Worm (Caenorhabditis elegans) whole organism, young adult: Measurements from ENCODE around the gene C28D4.5.

Experiments used
- B0261.1 ChIP-seq: sonication (generic microtip); optimal IDR thresholded peaks from 2 replicates; lab custom pipeline; 2016; ENCODE audit warnings: mild to moderate bottlenecking, missing genetic modification characterization, moderate library complexity, missing compliant biosample characterization
- F52B5.7 ChIP-seq: sonication (generic microtip); optimal IDR thresholded peaks from 2 replicates; lab custom pipeline; 2016; ENCODE audit warnings: mild to moderate bottlenecking, missing genetic modification characterization, missing compliant biosample characterization
- T07F8.4 ChIP-seq: sonication (generic microtip); optimal IDR thresholded peaks from 2 replicates; lab custom pipeline; 2016; ENCODE audit warnings: mild to moderate bottlenecking, missing genetic modification characterization, moderate library complexity, missing compliant biosample characterization
- T26A5.8 ChIP-seq: sonication (generic microtip); optimal IDR thresholded peaks from 2 replicates; lab custom pipeline; 2016; ENCODE audit warnings: missing genetic modification characterization, missing compliant biosample characterization
- attf-5 ChIP-seq: fragments of 200-800 bp; sonication (Bioruptor generic); optimal IDR thresholded peaks from 2 replicates; lab custom pipeline; 2018; ENCODE audit warnings: mild to moderate bottlenecking, missing genetic modification characterization, missing compliant biosample characterization
- bed-1 ChIP-seq: fragments of 200-800 bp; sonication (Bioruptor generic); IDR thresholded peaks from 2 replicates; pipeline ENCODE4 v1.3.6; 2022; ENCODE audit warnings: missing genetic modification reagents, missing genetic modification characterization, missing compliant biosample characterization
- bed-2 ChIP-seq: fragments of 200-800 bp; sonication (Bioruptor generic); IDR thresholded peaks from 2 replicates; pipeline ENCODE4 v1.3.6; 2022; ENCODE audit warnings: missing genetic modification reagents, missing genetic modification characterization, missing compliant biosample characterization
- ccch-3 ChIP-seq: fragments of 200-800 bp; sonication (Bioruptor generic); optimal IDR thresholded peaks from 2 replicates; lab custom pipeline; 2018; ENCODE audit warnings: mild to moderate bottlenecking, missing genetic modification characterization, missing compliant biosample characterization
- ceh-40 ChIP-seq: fragments of 200-800 bp; sonication (Bioruptor generic); IDR thresholded peaks from 2 replicates; pipeline ENCODE4 v1.3.6; 2022; ENCODE audit warnings: missing genetic modification characterization, missing compliant biosample characterization
- ceh-91 ChIP-seq: fragments of 200-800 bp; sonication (Bioruptor generic); IDR thresholded peaks from 2 replicates; pipeline ENCODE4 v1.3.6; 2022; ENCODE audit warnings: missing genetic modification reagents, missing genetic modification characterization, missing compliant biosample characterization
- dox-1 ChIP-seq: fragments of 200-800 bp; sonication (Bioruptor generic); IDR thresholded peaks from 2 replicates; pipeline ENCODE4 v1.3.6; 2022; ENCODE audit warnings: missing genetic modification reagents, missing genetic modification characterization, missing compliant biosample characterization
- dpff-1 ChIP-seq: sonication (generic microtip); optimal IDR thresholded peaks from 2 replicates; lab custom pipeline; 2017; ENCODE audit warnings: mild to moderate bottlenecking, missing genetic modification characterization, missing compliant biosample characterization
- dpl-1 ChIP-seq: fragments of 150-350 bp; optimal IDR thresholded peaks from 2 replicates; lab custom pipeline; 2014; ENCODE audit warnings: missing biosample characterization, missing genetic modification reagents, missing genetic modification characterization
- egl-44 ChIP-seq: fragments of 200-800 bp; sonication (Bioruptor generic); IDR thresholded peaks from 2 replicates; pipeline ENCODE4 v1.3.6; 2022; ENCODE audit warnings: missing genetic modification reagents, missing genetic modification characterization, missing compliant biosample characterization
- him-1 ChIP-seq: sonication (generic microtip); optimal IDR thresholded peaks from 2 replicates; lab custom pipeline; 2016; ENCODE audit warnings: missing genotype, missing genetic modification reagents, missing genetic modification characterization, missing compliant biosample characterization
- hlh-12 ChIP-seq: sonication (generic microtip); optimal IDR thresholded peaks from 2 replicates; lab custom pipeline; 2016; ENCODE audit warnings: missing genetic modification characterization, missing compliant biosample characterization
- hmg-1.2 ChIP-seq: fragments of 200-800 bp; sonication (Bioruptor generic); IDR thresholded peaks from 2 replicates; pipeline ENCODE4 v1.3.6; 2022; ENCODE audit warnings: missing genetic modification reagents, missing genetic modification characterization, missing compliant biosample characterization
- hrde-1 ChIP-seq: sonication (generic microtip); optimal IDR thresholded peaks from 2 replicates; lab custom pipeline; 2016; ENCODE audit warnings: missing genetic modification characterization, mild to moderate bottlenecking, missing compliant biosample characterization, moderate library complexity, missing genotype, missing genetic modification reagents, borderline replicate concordance
- lin-54 ChIP-seq: fragments of 200-800 bp; sonication (Bioruptor generic); optimal IDR thresholded peaks from 2 replicates; lab custom pipeline; 2018; ENCODE audit warnings: mild to moderate bottlenecking, missing genetic modification characterization, missing compliant biosample characterization
- lsl-1 ChIP-seq: fragments of 200-800 bp; sonication (Bioruptor generic); optimal IDR thresholded peaks from 2 replicates; lab custom pipeline; 2018; ENCODE audit warnings: mild to moderate bottlenecking, missing genetic modification characterization, moderate library complexity, missing compliant biosample characterization
- lsy-27 ChIP-seq: sonication (generic microtip); optimal IDR thresholded peaks from 2 replicates; lab custom pipeline; 2017; ENCODE audit warnings: missing genetic modification characterization, mild to moderate bottlenecking, missing compliant biosample characterization, antibody characterized with exemption, missing genotype, borderline replicate concordance; ENCODE audit not compliant: insufficient read depth
- madf-3 ChIP-seq: fragments of 200-800 bp; sonication (Bioruptor generic); IDR thresholded peaks from 2 replicates; pipeline ENCODE4 v1.3.6; 2022; ENCODE audit warnings: missing genetic modification reagents, missing genetic modification characterization, missing compliant biosample characterization
- madf-6 ChIP-seq: fragments of 200-800 bp; sonication (Bioruptor generic); IDR thresholded peaks from 2 replicates; pipeline ENCODE4 v1.3.6; 2022; ENCODE audit warnings: missing genetic modification reagents, missing genetic modification characterization, missing compliant biosample characterization
- mcd-1 ChIP-seq: fragments of 200-800 bp; sonication (Bioruptor generic); IDR thresholded peaks from 2 replicates; pipeline ENCODE4 v1.3.6; 2022; ENCODE audit warnings: missing genetic modification reagents, missing genetic modification characterization, missing compliant biosample characterization
- nhr-179 ChIP-seq: sonication (generic microtip); optimal IDR thresholded peaks from 2 replicates; lab custom pipeline; 2016; ENCODE audit warnings: mild to moderate bottlenecking, missing genetic modification characterization, missing compliant biosample characterization
- pha-4 ChIP-seq: fragments of 150-350 bp; sonication (generic microtip); optimal IDR thresholded peaks from 2 replicates; lab custom pipeline; 2014; ENCODE audit warnings: missing biosample characterization, missing genetic modification reagents, missing genetic modification characterization
- rcor-1 ChIP-seq: fragments of 200-800 bp; sonication (Bioruptor generic); IDR thresholded peaks from 2 replicates; pipeline ENCODE4 v1.3.6; 2022; ENCODE audit warnings: missing genetic modification reagents, missing genetic modification characterization, missing compliant biosample characterization
- sdz-38 ChIP-seq: sonication (generic microtip); optimal IDR thresholded peaks from 2 replicates; lab custom pipeline; 2016; ENCODE audit warnings: missing genotype, missing genetic modification characterization, missing compliant biosample characterization
- snpc-4 ChIP-seq, 5 experiments: fragments of 150-350 bp in 1 of 5; sonication (generic microtip) in 4 of 5; optimal IDR thresholded peaks; 2 replicates each; lab custom pipeline; 2014 to 2018; ENCODE audit warnings: missing genetic modification characterization in 5 of 5, missing biosample characterization in 3 of 5, antibody characterized with exemption in 2 of 5, mild to moderate bottlenecking in 2 of 5, missing compliant biosample characterization in 2 of 5, missing genotype in 2 of 5, moderate library complexity in 2 of 5, missing genetic modification reagents in 1 of 5
- somi-1 ChIP-seq: fragments of 200-800 bp; sonication (Bioruptor generic); optimal IDR thresholded peaks from 2 replicates; lab custom pipeline; 2018; ENCODE audit warnings: mild to moderate bottlenecking, missing genetic modification characterization, missing compliant biosample characterization
- tbx-9 ChIP-seq: sonication (generic microtip); optimal IDR thresholded peaks from 2 replicates; lab custom pipeline; 2016; ENCODE audit warnings: borderline replicate concordance, missing genetic modification characterization, inconsistent platforms, missing compliant biosample characterization
- unc-130 ChIP-seq: sonication (generic microtip); optimal IDR thresholded peaks from 2 replicates; lab custom pipeline; 2016; ENCODE audit warnings: missing genetic modification reagents, missing genetic modification characterization, missing compliant biosample characterization
- xnd-1 ChIP-seq: sonication (generic microtip); optimal IDR thresholded peaks from 2 replicates; lab custom pipeline; 2016; ENCODE audit warnings: missing genotype, missing genetic modification reagents, missing genetic modification characterization, missing compliant biosample characterization
- zim-3 ChIP-seq: sonication (generic microtip); optimal IDR thresholded peaks from 2 replicates; lab custom pipeline; 2017; ENCODE audit warnings: mild to moderate bottlenecking, missing genetic modification characterization, moderate library complexity, missing compliant biosample characterization
- ztf-22 ChIP-seq: fragments of 200-800 bp; sonication (Bioruptor generic); optimal IDR thresholded peaks from 2 replicates; lab custom pipeline; 2018; ENCODE audit warnings: mild to moderate bottlenecking, missing genetic modification characterization, moderate library complexity, missing compliant biosample characterization
- ztf-25 ChIP-seq: fragments of 200-800 bp; sonication (Bioruptor generic); IDR thresholded peaks from 2 replicates; pipeline ENCODE4 v1.3.6; 2022; ENCODE audit warnings: missing genetic modification reagents, missing genetic modification characterization, missing compliant biosample characterization
- ztf-6 ChIP-seq: fragments of 200-800 bp; sonication (Bioruptor generic); IDR thresholded peaks from 2 replicates; pipeline ENCODE4 v1.3.6; 2022; ENCODE audit warnings: missing genetic modification reagents, missing genetic modification characterization, missing compliant biosample characterization

C28D4.5 gene

DNA sequence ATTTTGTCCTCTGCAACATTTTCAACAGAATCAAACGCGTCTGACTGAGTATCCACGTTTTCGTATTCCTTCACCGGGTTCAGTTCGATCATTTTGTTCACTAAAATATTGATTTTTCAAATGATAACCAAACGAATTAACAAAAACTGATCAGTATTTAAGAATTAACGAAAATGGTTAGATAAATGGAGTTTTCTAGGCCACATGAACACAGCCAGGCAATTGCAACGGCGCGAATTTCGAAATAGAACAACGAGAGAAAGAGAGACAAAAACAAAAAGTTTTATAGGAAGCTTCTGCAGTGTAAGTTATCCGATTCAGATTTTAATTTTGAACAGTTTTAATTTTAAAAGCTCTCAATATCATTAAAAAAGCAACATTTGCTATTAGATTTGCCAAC, 30.9 kb upstream of the C28D4.5 start, which contains the start of gene sna-2 (continued):
- TF ChIP-seq snpc-4 (GFP tag; optimal IDR thresholded peaks at IDR 0.05; lab: Kevin White, UChicago) (no peak), snpc-4 (tag; optimal IDR thresholded peaks at IDR 0.05; lab: Kevin White, UChicago) (peak in 1 of 4 experiments; percentile 26), ztf-22 (no peak), bed-2 (GFP tag; lab: Robert Waterston, UW) (no peak), T26A5.8 (tag; lab: Kevin White, UChicago) (no peak), T07F8.4 (tag; lab: Kevin White, UChicago) (no peak), F52B5.7 (tag; lab: Kevin White, UChicago) (no peak), ceh-91 (GFP tag; lab: Robert Waterston, UW) (no peak), rcor-1 (GFP tag; lab: Robert Waterston, UW) (no peak), dpl-1 (GFP tag; lab: Kevin White, UChicago) (peak; percentile 60), him-1 (tag; lab: Kevin White, UChicago) (no peak), attf-5 (GFP tag; lab: Kevin White, UChicago) (no peak), ztf-6 (GFP tag; lab: Robert Waterston, UW) (no peak), hmg-1.2 (GFP tag; lab: Robert Waterston, UW) (no peak), ztf-25 (no peak), madf-6 (GFP tag; lab: Robert Waterston, UW) (0 out of 2 replicates have a peak, but pooled peaks have one; percentile 27), pha-4 (no peak), lsl-1 (GFP tag; lab: Kevin White, UChicago) (no peak), mcd-1 (GFP tag; lab: Robert Waterston, UW) (no peak), egl-44 (no peak), sdz-38 (tag; lab: Kevin White, UChicago) (no peak), dox-1 (no peak), ccch-3 (GFP tag; lab: Kevin White, UChicago) (no peak), tbx-9 (tag; lab: Kevin White, UChicago) (no peak), madf-3 (no peak), unc-130 (no peak), bed-1 (no peak), somi-1 (GFP tag; lab: Kevin White, UChicago) (no peak), zim-3 (tag; lab: Kevin White, UChicago) (no peak), lsy-27 (tag; lab: Kevin White, UChicago) (no peak)

ce11 chrIV:9773441-9773840, 26.8 kb upstream of the C28D4.5 start:
- TF ChIP-seq ceh-40 (GFP tag; lab: Robert Waterston, UW) (no peak), tbx-9 (tag; lab: Kevin White, UChicago) (no peak), nhr-179 (no peak), xnd-1 (no peak), dpff-1 (tag; lab: Kevin White, UChicago) (no peak), hrde-1 (tag; lab: Kevin White, UChicago) (no peak), ceh-91 (GFP tag; lab: Robert Waterston, UW) (no peak), lin-54 (no peak), B0261.1 (tag; lab: Kevin White, UChicago) (no peak), T26A5.8 (tag; lab: Kevin White, UChicago) (no peak), attf-5 (GFP tag; lab: Kevin White, UChicago) (no peak), hlh-12 (tag; lab: Kevin White, UChicago) (no peak)
